Worm (Caenorhabditis elegans): Measurements from ENCODE around the gene pph-6.

The pph-6 gene

ce11 chrIII:3509908-3510307, 48.4 kb downstream of the pph-6 start, which contains the start of the genes M01F1.4 and mrpl-35 (continued):
- TF ChIP-seq hlh-17 (GFP tag; optimal IDR thresholded peaks at IDR 0.05; ENCODE audit: borderline replicate concordance) (no peak), lin-39 (tag; optimal IDR thresholded peaks at IDR 0.05) (no peak), nhr-19 (GFP tag; conservative IDR thresholded peaks at IDR 0.05) (no peak), swsn-7 (tag; optimal IDR thresholded peaks at IDR 0.05) (peak; percentile 28), fkh-8 (tag; optimal IDR thresholded peaks at IDR 0.05) (peak; percentile 4), nhr-84 (tag; optimal IDR thresholded peaks at IDR 0.05) (no peak), C34B4.2 (tag; optimal IDR thresholded peaks at IDR 0.05) (no peak), unc-98 (GFP tag; IDR thresholded peaks at IDR 0.05) (no peak), hlh-4 (tag; optimal IDR thresholded peaks at IDR 0.05) (no peak), lin-35 (GFP tag; optimal IDR thresholded peaks at IDR 0.05) (peak; percentile 61 to 70), unc-30 (tag; optimal IDR thresholded peaks at IDR 0.05) (no peak), efl-1 (optimal IDR thresholded peaks at IDR 0.05) (peak; percentile 54 to 57), efl-1 (GFP tag; optimal IDR thresholded peaks at IDR 0.05 in 1 of 2) (peak; percentile 76 to 94), vab-15 (tag; optimal IDR thresholded peaks at IDR 0.05) (no peak), unc-130 (tag; optimal IDR thresholded peaks at IDR 0.05) (peak; percentile 26), lsy-2 (tag; optimal IDR thresholded peaks at IDR 0.05) (peak; percentile 95 to 98), irx-1 (tag; optimal IDR thresholded peaks at IDR 0.05) (no peak), xbp-1 (tag; optimal IDR thresholded peaks at IDR 0.05) (peak; percentile 41), C04F5.9 (tag; optimal IDR thresholded peaks at IDR 0.05) (peak; percentile 8), sup-37 (GFP tag; optimal IDR thresholded peaks at IDR 0.05) (no peak), ama-1 (optimal IDR thresholded peaks at IDR 0.05) (no peak), elt-3 (tag; optimal IDR thresholded peaks at IDR 0.05) (peak in 1 of 6 experiments; percentile 63), ceh-63 (GFP tag; optimal IDR thresholded peaks at IDR 0.05) (no peak), ets-5 (GFP tag; IDR thresholded peaks at IDR 0.05) (no peak), nhr-20 (tag; optimal IDR thresholded peaks at IDR 0.05) (peak; percentile 57), elt-2 (tag; optimal IDR thresholded peaks at IDR 0.05) (no peak), ceh-88 (GFP tag; IDR thresholded peaks at IDR 0.05) (no peak), ceh-90 (tag; optimal IDR thresholded peaks at IDR 0.05) (no peak), mdl-1 (tag; optimal IDR thresholded peaks at IDR 0.05) (peak in 1 of 2 experiments; percentile 2), C16A3.4 (tag; optimal IDR thresholded peaks at IDR 0.05) (peak; percentile 3), skn-1 (tag; optimal IDR thresholded peaks at IDR 0.05) (peak; percentile 72), F16B12.6 (tag; optimal IDR thresholded peaks at IDR 0.05) (peak; percentile 90), aha-1 (tag; optimal IDR thresholded peaks at IDR 0.05) (no peak), ztf-11 (tag; optimal IDR thresholded peaks at IDR 0.05) (no peak), nhr-237 (tag; optimal IDR thresholded peaks at IDR 0.05) (no peak), dsc-1 (tag; optimal IDR thresholded peaks at IDR 0.05) (no peak), fkh-10 (GFP tag; optimal IDR thresholded peaks at IDR 0.05) (no peak), snu-23 (GFP tag; optimal IDR thresholded peaks at IDR 0.05) (peak; percentile 69), nhr-77 (tag; optimal IDR thresholded peaks at IDR 0.05) (no peak), nhr-47 (tag; optimal IDR thresholded peaks at IDR 0.05) (peak; percentile 38), nhr-28 (tag; optimal IDR thresholded peaks at IDR 0.05) (no peak), egl-27 (tag; optimal IDR thresholded peaks at IDR 0.05) (no peak), lin-15B (tag; optimal IDR thresholded peaks at IDR 0.05) (no peak), aly-2 (tag; optimal IDR thresholded peaks at IDR 0.05) (no peak), nhr-90 (tag; optimal IDR thresholded peaks at IDR 0.05; ENCODE audit: poor library complexity) (peak; percentile 4), nhr-76 (tag; optimal IDR thresholded peaks at IDR 0.05) (no peak), unc-86 (tag; optimal IDR thresholded peaks at IDR 0.05) (no peak), zip-4 (GFP tag; optimal IDR thresholded peaks at IDR 0.05) (no peak), hpl-2 (GFP tag; optimal IDR thresholded peaks at IDR 0.05) (no peak), egl-13 (tag; optimal IDR thresholded peaks at IDR 0.05) (no peak), lin-14 (GFP tag; optimal IDR thresholded peaks at IDR 0.05) (peak; percentile 72), nhr-85 (tag) (no peak), ces-1 (GFP tag; optimal IDR thresholded peaks at IDR 0.05) (no peak), nhr-71 (tag; optimal IDR thresholded peaks at IDR 0.05) (peak; percentile 65), mab-9 (GFP tag; IDR thresholded peaks at IDR 0.05) (no peak)
